Fruit fly (Drosophila melanogaster): ENCODE results near the gene CG7384.

The CG7384 gene

dm6 chr2L:10553692-10554091, 43.4 kb upstream of the CG7384 start:
- TF ChIP-seq Vsx1 (GFP tag; optimal IDR thresholded peaks at IDR 0.05) (peak; percentile 5), gcm (GFP tag; optimal IDR thresholded peaks at IDR 0.05) (peak; percentile 6), Sin3A (optimal IDR thresholded peaks at IDR 0.05) (no peak), CG12155 (GFP tag; optimal IDR thresholded peaks at IDR 0.05) (no peak), HLHmδ (GFP tag; optimal IDR thresholded peaks at IDR 0.05) (peak; percentile 15), sens (GFP tag) (peak; percentile 37), chinmo (GFP tag; IDR thresholded peaks at IDR 0.05; ENCODE audit: partially characterized antibody) (0 out of 4 replicates have a peak, but pooled peaks have one; percentile 17), Six4 (GFP tag; optimal IDR thresholded peaks at IDR 0.05) (no peak), Abd-B (GFP tag; optimal IDR thresholded peaks at IDR 0.05) (peak; percentile 20), twi (tag; optimal IDR thresholded peaks at IDR 0.05) (peak; percentile 76), CG6689 (GFP tag; IDR thresholded peaks at IDR 0.05) (peak; percentile 49; the same call in 1 of the 2 replicates)

- no peak for TF ChIP-seq CG11085 (GFP tag; IDR thresholded peaks at IDR 0.05)
- no peak for TF ChIP-seq ems (GFP tag; optimal IDR thresholded peaks at IDR 0.05)
- TF ChIP-seq Mes4 (GFP tag; optimal IDR thresholded peaks at IDR 0.05), result no peak
- no peak for TF ChIP-seq CG16863 (GFP tag; optimal IDR thresholded peaks at IDR 0.05)
- TF ChIP-seq maf-S (GFP tag; optimal IDR thresholded peaks at IDR 0.05), result no peak
- TF ChIP-seq tup (GFP tag; optimal IDR thresholded peaks at IDR 0.05), result no peak
- no peak for TF ChIP-seq CG18011 (GFP tag; optimal IDR thresholded peaks at IDR 0.05)
- no peak for TF ChIP-seq CG12104 (GFP tag; optimal IDR thresholded peaks at IDR 0.05)
- TF ChIP-seq pnt (GFP tag; optimal IDR thresholded peaks at IDR 0.05), result no peak
- no peak for TF ChIP-seq slou (GFP tag; optimal IDR thresholded peaks at IDR 0.05)
- no peak for TF ChIP-seq wor (GFP tag; IDR thresholded peaks at IDR 0.05)
- TF ChIP-seq pzg (GFP tag; optimal IDR thresholded peaks at IDR 0.05), result no peak
- no peak for TF ChIP-seq Myb (GFP tag; optimal IDR thresholded peaks at IDR 0.05)
- TF ChIP-seq kay (GFP tag; optimal IDR thresholded peaks at IDR 0.05), result peak; percentile 16
- TF ChIP-seq sd (tag; optimal IDR thresholded peaks at IDR 0.05), result peak; percentile 35
- TF ChIP-seq HLH3B (GFP tag; IDR thresholded peaks at IDR 0.05), result no peak; the same call in 1 of the 2 replicates
- no peak for TF ChIP-seq sim (GFP tag; IDR thresholded peaks at IDR 0.05)
- no peak for TF ChIP-seq Max (GFP tag; optimal IDR thresholded peaks at IDR 0.05)
- no peak for TF ChIP-seq usp (GFP tag; optimal IDR thresholded peaks at IDR 0.05)
- no peak for TF ChIP-seq CG17912 (GFP tag; optimal IDR thresholded peaks at IDR 0.05)
- no peak for TF ChIP-seq pan (optimal IDR thresholded peaks at IDR 0.05)
- peak in 1 of 2 experiments; percentile 11 for TF ChIP-seq pan (GFP tag; optimal IDR thresholded peaks at IDR 0.05 in 1 of 2, IDR thresholded peaks at IDR 0.05 in 1 of 2)
- no peak for TF ChIP-seq CG11723 (GFP tag; optimal IDR thresholded peaks at IDR 0.05)
- TF ChIP-seq btn (GFP tag; optimal IDR thresholded peaks at IDR 0.05), result no peak
- peak; percentile 33 for TF ChIP-seq CG8359 (GFP tag; optimal IDR thresholded peaks at IDR 0.05; ENCODE audit: borderline replicate concordance)
- TF ChIP-seq CG2116 (GFP tag; optimal IDR thresholded peaks at IDR 0.05), result no peak
- TF ChIP-seq Hr3 (GFP tag; optimal IDR thresholded peaks at IDR 0.05), result no peak
- no peak for TF ChIP-seq tgo (GFP tag; IDR thresholded peaks at IDR 0.05)
- peak; percentile 28 for TF ChIP-seq CG5180 (GFP tag; optimal IDR thresholded peaks at IDR 0.05)
- TF ChIP-seq gro (GFP tag; optimal IDR thresholded peaks at IDR 0.05), result no peak
- TF ChIP-seq CG15514 (GFP tag; optimal IDR thresholded peaks at IDR 0.05), result no peak
- TF ChIP-seq p53 (GFP tag; optimal IDR thresholded peaks at IDR 0.05), result no peak
- TF ChIP-seq cwo (GFP tag; optimal IDR thresholded peaks at IDR 0.05), result no peak
- TF ChIP-seq phol (tag; optimal IDR thresholded peaks at IDR 0.05), result no peak
- no peak for TF ChIP-seq run (tag; optimal IDR thresholded peaks at IDR 0.05)
- TF ChIP-seq bcd (GFP tag; optimal IDR thresholded peaks at IDR 0.05), result peak; percentile 22
- TF ChIP-seq CG8944 (GFP tag; optimal IDR thresholded peaks at IDR 0.05), result no peak
- TF ChIP-seq Sry-β (GFP tag; optimal IDR thresholded peaks at IDR 0.05), result peak; percentile 10
- no peak for TF ChIP-seq ewg (GFP tag; optimal IDR thresholded peaks at IDR 0.05)
- TF ChIP-seq bbx (GFP tag; IDR thresholded peaks at IDR 0.05; ENCODE audit: partially characterized antibody), result no peak
Measured at dm6 chr2L:10552807-10553206, 42.6 kb upstream of the CG7384 start.
